Worm (Caenorhabditis elegans) whole organism, L4/young adult: ENCODE results near the gene R02D5.7.

Experiments
- W03F9.2 ChIP-seq: fragments of 150-350 bp; optimal IDR thresholded peaks from 2 replicates; lab custom pipeline; 2014; ENCODE audit warnings: missing biosample characterization, missing genetic modification characterization
- dao-5 ChIP-seq: sonication (generic microtip); optimal IDR thresholded peaks from 2 replicates; lab custom pipeline; 2016; ENCODE audit warnings: missing genotype, missing genetic modification characterization, moderate library complexity, missing compliant biosample characterization

- TF ChIP-seq W03F9.2 (tag; lab: Kevin White, UChicago): no peak
- no peak for TF ChIP-seq dao-5
These were observed 39.7 kb upstream of the R02D5.7 start, which contains the start of gene C53A5.17 for ce11 chrV:14521000-14521399.
